Worm (Caenorhabditis elegans): ENCODE data around the gene C09B7.2.

C09B7.2 gene

DNA sequence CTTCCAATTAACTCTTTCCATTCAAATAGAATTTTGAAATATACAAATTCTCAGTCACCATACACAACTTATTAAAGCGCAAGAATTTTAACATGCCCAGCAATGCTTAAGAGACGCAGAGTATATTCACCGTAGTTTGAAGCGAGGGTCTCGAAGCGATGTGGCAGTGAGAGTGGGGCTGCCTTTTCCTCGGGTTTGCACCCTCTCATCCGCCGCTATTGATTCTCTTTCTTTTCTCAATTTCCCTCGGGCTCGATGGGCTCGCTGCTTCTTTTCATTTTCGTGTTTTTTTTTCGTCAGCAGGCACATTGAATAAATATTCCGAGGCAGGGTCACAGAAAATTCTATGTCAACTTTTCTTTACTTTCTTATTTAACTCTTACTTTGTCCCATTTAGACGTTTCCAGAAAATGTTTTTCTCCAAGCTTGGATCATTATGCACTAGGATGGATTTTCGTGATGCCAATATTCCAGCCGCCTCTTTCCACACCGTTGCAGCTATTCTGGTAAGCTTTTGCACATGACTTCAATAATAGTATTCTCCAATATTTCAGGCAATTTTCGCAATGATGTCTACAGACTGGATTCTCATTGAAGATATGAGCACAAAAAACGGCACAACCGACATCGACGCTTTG is 20.8 kb downstream of the C09B7.2 start, which contains the start of gene T14G11.1 (continued):
- no peak for TF ChIP-seq Y55F3AM.14 (GFP tag; optimal IDR thresholded peaks at IDR 0.05)
- peak; percentile 86 for TF ChIP-seq lin-13 (GFP tag; optimal IDR thresholded peaks at IDR 0.05)
- peak; percentile 39 for TF ChIP-seq snpc-4 (tag; optimal IDR thresholded peaks at IDR 0.05)
- no peak for TF ChIP-seq alr-1 (tag; optimal IDR thresholded peaks at IDR 0.05)
- no peak for TF ChIP-seq blmp-1 (tag; optimal IDR thresholded peaks at IDR 0.05; ENCODE audit: insufficient read depth)
- TF ChIP-seq peb-1 (tag; optimal IDR thresholded peaks at IDR 0.05) = no peak
- no peak for TF ChIP-seq ztf-1 (GFP tag; conservative IDR thresholded peaks at IDR 0.05)
- TF ChIP-seq unc-39 (tag; optimal IDR thresholded peaks at IDR 0.05) = no peak
- peak; percentile 23 for TF ChIP-seq nhr-21 (tag; optimal IDR thresholded peaks at IDR 0.05)
- TF ChIP-seq nhr-6 (tag; optimal IDR thresholded peaks at IDR 0.05) = peak; percentile 21
- peak; percentile 60 for TF ChIP-seq mab-5 (tag; optimal IDR thresholded peaks at IDR 0.05)
- TF ChIP-seq nhr-11 (tag; optimal IDR thresholded peaks at IDR 0.05) = no peak
- TF ChIP-seq gmeb-1 (tag; optimal IDR thresholded peaks at IDR 0.05) = peak; percentile 61
- no peak for TF ChIP-seq skn-1 (tag; optimal IDR thresholded peaks at IDR 0.05)
- no peak for TF ChIP-seq sma-3 (GFP tag; optimal IDR thresholded peaks at IDR 0.05)
- no peak for TF ChIP-seq mbf-1 (tag; optimal IDR thresholded peaks at IDR 0.05)

DNA sequence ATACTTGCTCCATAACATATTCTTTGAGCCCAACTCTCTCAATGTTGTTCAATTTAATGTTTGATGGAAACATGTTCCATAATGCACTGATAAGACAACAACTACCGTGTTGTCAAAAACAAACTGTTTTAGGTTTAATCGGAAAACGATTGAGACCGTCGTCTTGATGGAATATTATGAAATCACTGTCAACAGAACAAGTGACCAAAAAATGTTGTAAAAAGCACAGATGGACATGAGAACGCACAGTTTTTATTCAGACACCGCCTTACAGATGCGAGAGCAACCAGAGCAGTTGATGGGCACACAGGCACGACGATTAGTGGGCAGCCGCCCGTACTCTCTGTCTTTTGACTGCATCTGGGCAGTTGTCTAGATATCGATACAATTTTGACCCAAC is 25.1 kb downstream of the C09B7.2 start:
- TF ChIP-seq egl-27 (tag; optimal IDR thresholded peaks at IDR 0.05) (no peak), snpc-4 (tag; optimal IDR thresholded peaks at IDR 0.05) (no peak), nhr-23 (tag; optimal IDR thresholded peaks at IDR 0.05) (no peak), unc-62 (GFP tag; optimal IDR thresholded peaks at IDR 0.05) (no peak), ceh-82 (tag; optimal IDR thresholded peaks at IDR 0.05) (no peak), lin-39 (tag; optimal IDR thresholded peaks at IDR 0.05) (no peak), sma-3 (GFP tag; optimal IDR thresholded peaks at IDR 0.05) (no peak), blmp-1 (tag; optimal IDR thresholded peaks at IDR 0.05; ENCODE audit: insufficient read depth) (no peak), gmeb-1 (tag; optimal IDR thresholded peaks at IDR 0.05) (no peak), nhr-129 (tag; optimal IDR thresholded peaks at IDR 0.05) (no peak), mdl-1 (tag; optimal IDR thresholded peaks at IDR 0.05) (no peak), mbf-1 (tag; optimal IDR thresholded peaks at IDR 0.05) (no peak), nhr-77 (tag; optimal IDR thresholded peaks at IDR 0.05) (no peak)

DNA sequence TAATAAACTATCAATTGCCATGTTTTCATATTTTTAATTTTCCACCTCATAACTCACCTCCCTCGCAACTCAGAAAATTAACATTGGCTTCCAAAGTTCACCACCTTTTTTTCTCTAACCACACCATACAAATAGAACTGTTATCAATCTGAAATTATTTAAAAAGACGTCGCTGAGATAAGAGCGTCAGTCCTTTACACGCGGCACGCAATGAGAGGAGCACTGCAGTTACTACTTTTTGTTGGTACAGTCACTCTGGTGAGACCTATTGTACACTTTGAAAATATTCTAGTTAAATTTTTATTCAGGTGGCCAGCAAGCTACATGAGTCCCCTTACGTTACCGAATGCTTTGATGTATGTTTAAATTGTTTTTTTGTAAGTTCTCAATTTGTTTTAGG is 26.8 kb downstream of the C09B7.2 start, which contains the start of gene T02C5.1:
Gene T02C5.1 (plus strand): TSS at position 199 of the 400 bp plus-strand sequence.
- TF ChIP-seq sem-4 (tag; optimal IDR thresholded peaks at IDR 0.05) (no peak), aly-2 (tag; optimal IDR thresholded peaks at IDR 0.05) (no peak), sma-9 (GFP tag; optimal IDR thresholded peaks at IDR 0.05) (peak; percentile 17), sma-9 (tag; optimal IDR thresholded peaks at IDR 0.05) (no peak), mdl-1 (tag; optimal IDR thresholded peaks at IDR 0.05) (no peak), gmeb-1 (tag; optimal IDR thresholded peaks at IDR 0.05) (peak; percentile 4), unc-62 (GFP tag; optimal IDR thresholded peaks at IDR 0.05) (no peak), peb-1 (tag; optimal IDR thresholded peaks at IDR 0.05) (no peak), elt-3 (tag; optimal IDR thresholded peaks at IDR 0.05) (no peak), R02D3.7 (tag; optimal IDR thresholded peaks at IDR 0.05) (no peak), nhr-25 (tag; optimal IDR thresholded peaks at IDR 0.05) (no peak), ceh-16 (tag; optimal IDR thresholded peaks at IDR 0.05) (no peak), sma-3 (GFP tag; optimal IDR thresholded peaks at IDR 0.05) (no peak), elt-1 (tag; optimal IDR thresholded peaks at IDR 0.05) (no peak), egl-27 (tag; optimal IDR thresholded peaks at IDR 0.05) (no peak), ceh-82 (tag; optimal IDR thresholded peaks at IDR 0.05) (no peak), unc-39 (tag; optimal IDR thresholded peaks at IDR 0.05) (no peak), ama-1 (optimal IDR thresholded peaks at IDR 0.05) (no peak), unc-55 (GFP tag; optimal IDR thresholded peaks at IDR 0.05) (no peak), fos-1 (tag; optimal IDR thresholded peaks at IDR 0.05) (peak; percentile 58), nhr-237 (tag; optimal IDR thresholded peaks at IDR 0.05) (no peak), lsy-2 (tag; optimal IDR thresholded peaks at IDR 0.05) (no peak), lin-13 (GFP tag; optimal IDR thresholded peaks at IDR 0.05) (no peak), F13H6.1 (tag; optimal IDR thresholded peaks at IDR 0.05) (no peak), nhr-77 (tag; optimal IDR thresholded peaks at IDR 0.05) (no peak), zag-1 (tag; optimal IDR thresholded peaks at IDR 0.05) (no peak), crh-2 (tag; optimal IDR thresholded peaks at IDR 0.05) (peak; percentile 40), alr-1 (tag; optimal IDR thresholded peaks at IDR 0.05) (no peak), nhr-10 (tag; optimal IDR thresholded peaks at IDR 0.05) (no peak), nhr-21 (tag; optimal IDR thresholded peaks at IDR 0.05) (no peak)
